Worm (Caenorhabditis elegans) whole organism, late embryonic: Measurements from ENCODE around the gene C39B5.14.

Experiments used
- ama-1 ChIP-seq: fragments of 150-350 bp; optimal IDR thresholded peaks from 2 replicates; lab custom pipeline; 2014
- ceh-18 ChIP-seq: sonication (generic microtip); optimal IDR thresholded peaks from 2 replicates; lab custom pipeline; 2016; ENCODE audit warnings: missing genetic modification characterization, missing compliant biosample characterization
- ceh-22 ChIP-seq: sonication (generic microtip); optimal IDR thresholded peaks from 2 replicates; lab custom pipeline; 2017; ENCODE audit warnings: missing biosample characterization, missing genetic modification characterization
- ceh-48 ChIP-seq: sonication (generic microtip); optimal IDR thresholded peaks from 2 replicates; lab custom pipeline; 2016; ENCODE audit warnings: missing genetic modification characterization, inconsistent platforms, missing compliant biosample characterization
- ceh-9 ChIP-seq: sonication (generic microtip); optimal IDR thresholded peaks from 2 replicates; lab custom pipeline; 2016; ENCODE audit warnings: mild to moderate bottlenecking, missing genetic modification characterization, inconsistent platforms, missing compliant biosample characterization
- fkh-10 ChIP-seq: fragments of 150-350 bp; optimal IDR thresholded peaks from 2 replicates; lab custom pipeline; 2014; ENCODE audit warnings: missing biosample characterization, missing genetic modification reagents, missing genetic modification characterization
- gmeb-2 ChIP-seq: sonication (generic microtip); optimal IDR thresholded peaks from 2 replicates; lab custom pipeline; 2016; ENCODE audit warnings: missing genetic modification characterization, inconsistent platforms, missing compliant biosample characterization
- pqm-1 ChIP-seq: sonication (generic microtip); optimal IDR thresholded peaks from 2 replicates; lab custom pipeline; 2016; ENCODE audit warnings: missing genetic modification characterization, missing compliant biosample characterization
- ttx-3 ChIP-seq: sonication (generic microtip); optimal IDR thresholded peaks from 2 replicates; lab custom pipeline; 2016; ENCODE audit warnings: missing genetic modification reagents, missing genetic modification characterization, missing compliant biosample characterization
- unc-42 ChIP-seq: sonication (generic microtip); optimal IDR thresholded peaks from 2 replicates; lab custom pipeline; 2016; ENCODE audit warnings: missing genotype, missing genetic modification characterization, missing compliant biosample characterization
- zip-5 ChIP-seq: sonication (generic microtip); optimal IDR thresholded peaks from 2 replicates; lab custom pipeline; 2016; ENCODE audit warnings: missing genetic modification characterization, missing compliant biosample characterization
- ztf-16 ChIP-seq: sonication (generic microtip); optimal IDR thresholded peaks from 2 replicates; lab custom pipeline; 2017; ENCODE audit warnings: missing genetic modification characterization, missing compliant biosample characterization

- TF ChIP-seq ceh-22 (tag; lab: Kevin White, UChicago) = no peak
- TF ChIP-seq fkh-10 (GFP tag; lab: Kevin White, UChicago) = no peak
- TF ChIP-seq unc-42 (tag; lab: Kevin White, UChicago) = no peak
- TF ChIP-seq pqm-1 (tag; lab: Kevin White, UChicago) = no peak
- TF ChIP-seq ceh-9 (tag; lab: Kevin White, UChicago) = no peak
- no peak for TF ChIP-seq ama-1 (lab: Kevin White, UChicago)
- no peak for TF ChIP-seq ztf-16 (tag; lab: Kevin White, UChicago)
- TF ChIP-seq ceh-48 = no peak
- no peak for TF ChIP-seq zip-5
- no peak for TF ChIP-seq ceh-18 (tag; lab: Kevin White, UChicago)
- TF ChIP-seq gmeb-2 (tag; lab: Kevin White, UChicago) = no peak
- no peak for TF ChIP-seq ttx-3
Measured at ce11 chrIII:2212343-2212742, 1.1 kb downstream of the C39B5.14 start.
